Worm (Caenorhabditis elegans): ENCODE measurements around the gene cyp-34A10.

cyp-34A10 gene

ce11 chrV:3995838-3996237 is 23.0 kb upstream of the cyp-34A10 start, which contains the start of gene srx-62:
Gene srx-62 (minus strand): TSS chrV:3995938.
- no peak for TF ChIP-seq ztf-29 (GFP tag; IDR thresholded peaks at IDR 0.05)
- no peak for TF ChIP-seq cog-1 (tag; optimal IDR thresholded peaks at IDR 0.05)
- TF ChIP-seq med-1 (GFP tag; optimal IDR thresholded peaks at IDR 0.05; ENCODE audit: insufficient read depth): no peak
- no peak for TF ChIP-seq T22C8.4 (GFP tag; IDR thresholded peaks at IDR 0.05)
- no peak for TF ChIP-seq klf-2 (GFP tag; conservative IDR thresholded peaks at IDR 0.05)
- TF ChIP-seq tab-1 (GFP tag; IDR thresholded peaks at IDR 0.05): no peak
- no peak for TF ChIP-seq flt-1 (GFP tag; IDR thresholded peaks at IDR 0.05)
- no peak for TF ChIP-seq ref-1 (GFP tag; conservative IDR thresholded peaks at IDR 0.05)
- TF ChIP-seq ztf-23 (GFP tag; IDR thresholded peaks at IDR 0.05): no peak

ce11 chrV:3994048-3994447 is 21.3 kb upstream of the cyp-34A10 start, which contains the start of gene K09D9.9:
Gene K09D9.9 (minus strand): TSS chrV:3994148.
- TF ChIP-seq med-1 (GFP tag; optimal IDR thresholded peaks at IDR 0.05; ENCODE audit: insufficient read depth): no peak
- no peak for TF ChIP-seq ztf-29 (GFP tag; IDR thresholded peaks at IDR 0.05)
- no peak for TF ChIP-seq klf-2 (GFP tag; conservative IDR thresholded peaks at IDR 0.05)
- TF ChIP-seq flt-1 (GFP tag; IDR thresholded peaks at IDR 0.05): no peak
- TF ChIP-seq T22C8.4 (GFP tag; IDR thresholded peaks at IDR 0.05): no peak

ce11 chrV:3992334-3992733 is 19.5 kb upstream of the cyp-34A10 start:
- no peak for TF ChIP-seq T22C8.4 (GFP tag; IDR thresholded peaks at IDR 0.05)
- no peak for TF ChIP-seq flt-1 (GFP tag; IDR thresholded peaks at IDR 0.05)
- TF ChIP-seq ztf-23 (GFP tag; IDR thresholded peaks at IDR 0.05): no peak
- TF ChIP-seq tab-1 (GFP tag; IDR thresholded peaks at IDR 0.05): no peak
- no peak for TF ChIP-seq klf-2 (GFP tag; conservative IDR thresholded peaks at IDR 0.05)
- TF ChIP-seq cog-1 (tag; optimal IDR thresholded peaks at IDR 0.05): no peak
- TF ChIP-seq ztf-29 (GFP tag; IDR thresholded peaks at IDR 0.05): no peak
- TF ChIP-seq ref-1 (GFP tag; conservative IDR thresholded peaks at IDR 0.05): no peak
- TF ChIP-seq med-1 (GFP tag; optimal IDR thresholded peaks at IDR 0.05; ENCODE audit: insufficient read depth): no peak

- no peak for TF ChIP-seq ztf-29 (GFP tag; IDR thresholded peaks at IDR 0.05)
- no peak for TF ChIP-seq med-1 (GFP tag; optimal IDR thresholded peaks at IDR 0.05; ENCODE audit: insufficient read depth)
- TF ChIP-seq tab-1 (GFP tag; IDR thresholded peaks at IDR 0.05): no peak
- TF ChIP-seq cog-1 (tag; optimal IDR thresholded peaks at IDR 0.05): no peak
- TF ChIP-seq klf-2 (GFP tag; conservative IDR thresholded peaks at IDR 0.05): no peak
These were observed 16.3 kb upstream of the cyp-34A10 start, which contains the start of gene nlp-27 for ce11 chrV:3989070-3989469. Gene nlp-27 (plus strand): TSS chrV:3989378.

- TF ChIP-seq klf-2 (GFP tag; conservative IDR thresholded peaks at IDR 0.05) (no peak), cog-1 (tag; optimal IDR thresholded peaks at IDR 0.05) (no peak), ref-1 (GFP tag; conservative IDR thresholded peaks at IDR 0.05) (no peak), ztf-29 (GFP tag; IDR thresholded peaks at IDR 0.05) (no peak), ztf-23 (GFP tag; IDR thresholded peaks at IDR 0.05) (no peak), tab-1 (GFP tag; IDR thresholded peaks at IDR 0.05) (no peak), flt-1 (GFP tag; IDR thresholded peaks at IDR 0.05) (no peak), med-1 (GFP tag; optimal IDR thresholded peaks at IDR 0.05; ENCODE audit: insufficient read depth) (no peak), T22C8.4 (GFP tag; IDR thresholded peaks at IDR 0.05) (no peak)
These were observed 14.8 kb upstream of the cyp-34A10 start, which contains the start of gene nlp-28 for ce11 chrV:3987616-3988015. Gene nlp-28 (plus strand): TSS chrV:3987900.

ce11 chrV:3985104-3985503 is 12.3 kb upstream of the cyp-34A10 start:
- TF ChIP-seq cog-1 (tag; optimal IDR thresholded peaks at IDR 0.05) (no peak), ref-1 (GFP tag; conservative IDR thresholded peaks at IDR 0.05) (no peak), tab-1 (GFP tag; IDR thresholded peaks at IDR 0.05) (no peak), T22C8.4 (GFP tag; IDR thresholded peaks at IDR 0.05) (no peak), med-1 (GFP tag; optimal IDR thresholded peaks at IDR 0.05; ENCODE audit: insufficient read depth) (no peak), klf-2 (GFP tag; conservative IDR thresholded peaks at IDR 0.05) (no peak), ztf-29 (GFP tag; IDR thresholded peaks at IDR 0.05) (no peak), ztf-23 (GFP tag; IDR thresholded peaks at IDR 0.05) (no peak), flt-1 (GFP tag; IDR thresholded peaks at IDR 0.05) (no peak)

- no peak for TF ChIP-seq med-1 (GFP tag; optimal IDR thresholded peaks at IDR 0.05; ENCODE audit: insufficient read depth)
- TF ChIP-seq ztf-23 (GFP tag; IDR thresholded peaks at IDR 0.05): no peak
- no peak for TF ChIP-seq flt-1 (GFP tag; IDR thresholded peaks at IDR 0.05)
- TF ChIP-seq tab-1 (GFP tag; IDR thresholded peaks at IDR 0.05): no peak
- no peak for TF ChIP-seq ztf-29 (GFP tag; IDR thresholded peaks at IDR 0.05)
- TF ChIP-seq cog-1 (tag; optimal IDR thresholded peaks at IDR 0.05): no peak
- no peak for TF ChIP-seq ref-1 (GFP tag; conservative IDR thresholded peaks at IDR 0.05)
- TF ChIP-seq klf-2 (GFP tag; conservative IDR thresholded peaks at IDR 0.05): no peak
- no peak for TF ChIP-seq T22C8.4 (GFP tag; IDR thresholded peaks at IDR 0.05)
These were observed 11.4 kb upstream of the cyp-34A10 start, which contains the start of gene nlp-29 for ce11 chrV:3984178-3984577. Gene nlp-29 (plus strand): TSS chrV:3984425.

ce11 chrV:3981680-3982079 is 8.9 kb upstream of the cyp-34A10 start, which contains the start of gene nlp-30:
Gene nlp-30 (plus strand): TSS chrV:3981980.
- TF ChIP-seq T22C8.4 (GFP tag; IDR thresholded peaks at IDR 0.05) (no peak), ztf-23 (GFP tag; IDR thresholded peaks at IDR 0.05) (no peak), flt-1 (GFP tag; IDR thresholded peaks at IDR 0.05) (no peak), tab-1 (GFP tag; IDR thresholded peaks at IDR 0.05) (no peak), klf-2 (GFP tag; conservative IDR thresholded peaks at IDR 0.05) (no peak), ref-1 (GFP tag; conservative IDR thresholded peaks at IDR 0.05) (no peak), cog-1 (tag; optimal IDR thresholded peaks at IDR 0.05) (no peak), ztf-29 (GFP tag; IDR thresholded peaks at IDR 0.05) (no peak), med-1 (GFP tag; optimal IDR thresholded peaks at IDR 0.05; ENCODE audit: insufficient read depth) (no peak)

- no peak for TF ChIP-seq cog-1 (tag; optimal IDR thresholded peaks at IDR 0.05)
- no peak for TF ChIP-seq ref-1 (GFP tag; conservative IDR thresholded peaks at IDR 0.05)
- no peak for TF ChIP-seq med-1 (GFP tag; optimal IDR thresholded peaks at IDR 0.05; ENCODE audit: insufficient read depth)
- no peak for TF ChIP-seq klf-2 (GFP tag; conservative IDR thresholded peaks at IDR 0.05)
- no peak for TF ChIP-seq tab-1 (GFP tag; IDR thresholded peaks at IDR 0.05)
- TF ChIP-seq T22C8.4 (GFP tag; IDR thresholded peaks at IDR 0.05): no peak
- no peak for TF ChIP-seq ztf-29 (GFP tag; IDR thresholded peaks at IDR 0.05)
- TF ChIP-seq ztf-23 (GFP tag; IDR thresholded peaks at IDR 0.05): no peak
- no peak for TF ChIP-seq flt-1 (GFP tag; IDR thresholded peaks at IDR 0.05)
These were observed 7.6 kb upstream of the cyp-34A10 start for ce11 chrV:3980228-3980933.
